Fruit fly (Drosophila melanogaster): Measurements from ENCODE around the gene Mco3.
A peak's percentile ranks its signal among the peaks of the same experiment; 100 is the strongest.

Gene Mco3

dm6 chr3R:25897176-25897575, at the start of gene Mco3:
TSS of gene Mco3 (plus strand) at chr3R:25897476.
- TF ChIP-seq CG33017 (tag; optimal IDR thresholded peaks at IDR 0.05): no peak
- TF ChIP-seq CG11617 (GFP tag; optimal IDR thresholded peaks at IDR 0.05): no peak
- TF ChIP-seq CG7101 (tag; optimal IDR thresholded peaks at IDR 0.05): no peak
- TF ChIP-seq Clk (GFP tag; optimal IDR thresholded peaks at IDR 0.05): no peak
- no peak for TF ChIP-seq CG1620 (GFP tag; optimal IDR thresholded peaks at IDR 0.05)
- no peak for TF ChIP-seq pad (GFP tag; optimal IDR thresholded peaks at IDR 0.05)
- TF ChIP-seq bab1 (GFP tag; optimal IDR thresholded peaks at IDR 0.05): no peak
- TF ChIP-seq ovo (GFP tag; optimal IDR thresholded peaks at IDR 0.05): no peak
- TF ChIP-seq tj (GFP tag; optimal IDR thresholded peaks at IDR 0.05): no peak
- TF ChIP-seq Crg-1 (GFP tag; optimal IDR thresholded peaks at IDR 0.05): no peak
- TF ChIP-seq cnc (optimal IDR thresholded peaks at IDR 0.05): no peak
- TF ChIP-seq CG12768 (GFP tag; optimal IDR thresholded peaks at IDR 0.05): no peak
- no peak for TF ChIP-seq CG5204 (GFP tag; optimal IDR thresholded peaks at IDR 0.05)
- no peak for TF ChIP-seq Mnt (GFP tag; optimal IDR thresholded peaks at IDR 0.05)
- no peak for TF ChIP-seq cic (GFP tag; optimal IDR thresholded peaks at IDR 0.05)
- no peak for TF ChIP-seq Hr96 (GFP tag; optimal IDR thresholded peaks at IDR 0.05)
- no peak for TF ChIP-seq toe (GFP tag; optimal IDR thresholded peaks at IDR 0.05)
- TF ChIP-seq kay (GFP tag; ENCODE audit: borderline replicate concordance): no peak
- TF ChIP-seq CG14711 (tag; optimal IDR thresholded peaks at IDR 0.05): no peak
- no peak for TF ChIP-seq CG7045 (GFP tag; optimal IDR thresholded peaks at IDR 0.05)

DNA sequence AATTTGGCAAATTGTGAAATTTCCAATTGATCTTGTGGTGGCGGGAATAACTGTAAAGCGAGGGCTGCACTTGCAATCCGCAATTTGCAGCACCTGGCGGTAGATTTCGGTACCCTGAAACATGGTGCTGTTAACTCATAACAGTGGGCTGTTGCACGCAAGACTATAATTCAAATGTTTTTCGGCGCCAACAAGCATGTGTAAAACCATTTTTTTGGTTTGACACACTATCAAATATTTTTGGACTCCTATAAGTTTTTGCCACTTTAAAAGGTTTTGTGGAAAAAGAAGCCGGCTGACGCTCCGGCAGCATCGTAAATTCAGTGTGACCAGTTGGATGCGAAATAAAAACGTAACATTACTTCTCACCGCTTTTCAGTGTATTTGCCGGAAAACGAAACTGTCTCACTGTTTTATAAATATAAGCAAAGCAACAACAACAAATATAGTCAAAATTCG, 46.0 kb upstream of the Mco3 start, which contains the start of the genes CG14545 and CG5886:
TSS of gene CG14545 (minus strand) at position 68 of the 459 bp plus-strand sequence.
TSS of gene CG5886 (plus strand) at position 409 of the 459 bp plus-strand sequence.
- TF ChIP-seq CG7101 (tag; optimal IDR thresholded peaks at IDR 0.05) (no peak), pad (GFP tag; optimal IDR thresholded peaks at IDR 0.05) (peak; percentile 19), Mnt (GFP tag; optimal IDR thresholded peaks at IDR 0.05) (no peak), CG12768 (GFP tag; optimal IDR thresholded peaks at IDR 0.05) (no peak), cic (GFP tag; optimal IDR thresholded peaks at IDR 0.05) (no peak), ovo (GFP tag; optimal IDR thresholded peaks at IDR 0.05) (peak; percentile 84), cnc (optimal IDR thresholded peaks at IDR 0.05) (no peak), bab1 (GFP tag; optimal IDR thresholded peaks at IDR 0.05) (peak; percentile 49), CG14711 (tag; optimal IDR thresholded peaks at IDR 0.05) (peak; percentile 14), CG11617 (GFP tag; optimal IDR thresholded peaks at IDR 0.05) (no peak), Crg-1 (GFP tag; optimal IDR thresholded peaks at IDR 0.05) (peak; percentile 45), Clk (GFP tag; optimal IDR thresholded peaks at IDR 0.05) (no peak), tj (GFP tag; optimal IDR thresholded peaks at IDR 0.05) (no peak), Hr96 (GFP tag; optimal IDR thresholded peaks at IDR 0.05) (peak; percentile 11)

DNA sequence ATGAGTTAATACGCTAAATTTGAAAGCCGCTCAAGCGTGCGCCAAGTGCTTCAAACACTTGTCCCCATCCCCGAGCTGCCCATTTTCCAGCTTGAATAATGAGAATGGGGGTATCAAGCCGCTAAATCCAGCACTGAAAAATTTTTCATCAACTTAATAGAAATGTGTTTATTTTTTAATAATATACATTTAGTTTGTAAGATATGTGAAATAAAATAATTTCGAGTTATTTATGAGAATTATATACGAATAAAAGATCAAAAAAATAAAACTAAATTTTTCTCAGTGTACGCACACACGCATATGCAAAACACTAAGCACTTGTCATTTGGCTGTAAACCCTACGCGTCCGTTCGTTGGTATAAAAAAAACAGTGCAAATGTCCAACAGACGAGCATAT, 42.5 kb upstream of the Mco3 start:
- TF ChIP-seq CG14711 (tag; optimal IDR thresholded peaks at IDR 0.05) (no peak), Crg-1 (GFP tag; optimal IDR thresholded peaks at IDR 0.05) (no peak), CG7045 (GFP tag; optimal IDR thresholded peaks at IDR 0.05) (peak; percentile 25), CG33017 (tag; optimal IDR thresholded peaks at IDR 0.05) (peak; percentile 11)

DNA sequence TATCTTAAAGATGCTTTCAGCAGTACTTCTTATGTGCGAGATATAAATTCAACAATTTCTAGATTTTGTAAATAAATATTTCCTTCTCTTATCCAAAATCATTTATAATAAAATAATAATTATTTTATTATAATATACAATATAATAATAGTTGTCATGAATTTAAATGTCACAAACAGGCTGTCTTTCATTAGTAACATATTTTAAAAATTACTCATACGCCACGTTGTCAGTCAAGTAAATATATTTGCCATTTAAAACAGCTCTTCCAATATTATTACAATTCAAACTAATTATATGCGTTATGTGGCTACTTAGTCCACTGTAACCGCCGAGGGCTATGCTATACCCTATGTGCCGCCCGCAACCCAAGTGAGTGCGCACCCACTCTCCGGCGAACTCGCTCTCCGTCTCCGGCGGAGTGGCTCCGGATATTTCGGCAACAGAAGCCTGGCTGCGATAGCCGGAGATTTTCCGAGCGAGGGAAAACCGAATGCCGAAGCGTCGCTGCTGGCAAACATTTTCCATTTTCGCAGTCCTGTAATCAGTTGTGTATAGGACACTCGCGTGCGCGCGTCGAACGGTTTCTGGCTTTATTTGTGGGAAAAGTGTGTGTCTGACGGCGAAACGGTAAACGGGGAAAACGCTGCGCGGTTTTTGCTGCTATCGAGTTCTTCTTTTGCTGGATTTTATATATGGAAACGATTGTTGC, 41.5 kb upstream of the Mco3 start, which contains the start of gene CG5890:
TSS of gene CG5890 (plus strand) at position 561 of the 712 bp plus-strand sequence.
- TF ChIP-seq toe (GFP tag; optimal IDR thresholded peaks at IDR 0.05) (peak; percentile 3), CG12768 (GFP tag; optimal IDR thresholded peaks at IDR 0.05) (peak; percentile 40), CG7101 (tag; optimal IDR thresholded peaks at IDR 0.05) (no peak), CG7045 (GFP tag; optimal IDR thresholded peaks at IDR 0.05) (peak; percentile 48), Clk (GFP tag; optimal IDR thresholded peaks at IDR 0.05) (peak; percentile 21)

- TF ChIP-seq pad (GFP tag; optimal IDR thresholded peaks at IDR 0.05) (no peak), kay (GFP tag; ENCODE audit: borderline replicate concordance) (no peak), bab1 (GFP tag; optimal IDR thresholded peaks at IDR 0.05) (no peak), Hr96 (GFP tag; optimal IDR thresholded peaks at IDR 0.05) (no peak), CG12768 (GFP tag; optimal IDR thresholded peaks at IDR 0.05) (no peak), Mnt (GFP tag; optimal IDR thresholded peaks at IDR 0.05) (no peak), CG33017 (tag; optimal IDR thresholded peaks at IDR 0.05) (no peak), cic (GFP tag; optimal IDR thresholded peaks at IDR 0.05) (no peak), CG11617 (GFP tag; optimal IDR thresholded peaks at IDR 0.05) (no peak), CG1620 (GFP tag; optimal IDR thresholded peaks at IDR 0.05) (no peak), toe (GFP tag; optimal IDR thresholded peaks at IDR 0.05) (no peak), Clk (GFP tag; optimal IDR thresholded peaks at IDR 0.05) (no peak), CG14711 (tag; optimal IDR thresholded peaks at IDR 0.05) (no peak), ovo (GFP tag; optimal IDR thresholded peaks at IDR 0.05) (no peak)
Observed at dm6 chr3R:25870389-25870788, 26.9 kb upstream of the Mco3 start.

DNA sequence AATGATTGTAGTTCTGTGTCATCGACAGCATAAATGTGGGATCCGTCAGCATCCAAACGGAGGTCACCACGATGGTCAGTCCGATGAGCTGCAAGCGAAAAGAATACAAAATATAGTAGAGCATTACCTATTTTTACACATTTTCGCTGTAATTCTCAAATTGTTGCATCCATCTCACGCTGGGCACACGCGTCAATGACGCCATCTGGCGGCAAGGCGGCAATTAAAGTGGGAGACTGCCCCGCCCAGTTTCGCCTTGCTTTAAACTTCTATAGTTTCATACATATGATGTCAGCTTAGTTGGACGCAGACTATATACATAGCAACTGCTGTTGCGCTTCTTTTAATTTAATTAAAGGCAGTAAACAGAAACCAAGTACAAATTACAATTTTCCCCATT, 20.6 kb upstream of the Mco3 start:
- TF ChIP-seq CG7101 (tag; optimal IDR thresholded peaks at IDR 0.05): no peak
- no peak for TF ChIP-seq Mnt (GFP tag; optimal IDR thresholded peaks at IDR 0.05)
- no peak for TF ChIP-seq CG11617 (GFP tag; optimal IDR thresholded peaks at IDR 0.05)
- no peak for TF ChIP-seq toe (GFP tag; optimal IDR thresholded peaks at IDR 0.05)
- TF ChIP-seq ovo (GFP tag; optimal IDR thresholded peaks at IDR 0.05): no peak
- no peak for TF ChIP-seq tj (GFP tag; optimal IDR thresholded peaks at IDR 0.05)
- TF ChIP-seq CG7045 (GFP tag; optimal IDR thresholded peaks at IDR 0.05): no peak
- no peak for TF ChIP-seq Clk (GFP tag; optimal IDR thresholded peaks at IDR 0.05)
- no peak for TF ChIP-seq cnc (optimal IDR thresholded peaks at IDR 0.05)
- no peak for TF ChIP-seq cic (GFP tag; optimal IDR thresholded peaks at IDR 0.05)
- no peak for TF ChIP-seq Hr96 (GFP tag; optimal IDR thresholded peaks at IDR 0.05)
- no peak for TF ChIP-seq CG12768 (GFP tag; optimal IDR thresholded peaks at IDR 0.05)
- TF ChIP-seq kay (GFP tag; ENCODE audit: borderline replicate concordance): no peak
- TF ChIP-seq CG5204 (GFP tag; optimal IDR thresholded peaks at IDR 0.05): no peak
- no peak for TF ChIP-seq CG14711 (tag; optimal IDR thresholded peaks at IDR 0.05)
- no peak for TF ChIP-seq bab1 (GFP tag; optimal IDR thresholded peaks at IDR 0.05)
